Worm (Caenorhabditis elegans) whole organism, dauer: Measurements from ENCODE around the gene F20D6.15.

Experiments used
- unc-62 ChIP-seq: sonication (generic microtip); optimal IDR thresholded peaks from 2 replicates; lab custom pipeline; 2017; ENCODE audit warnings: missing biosample characterization, missing genetic modification reagents, missing genetic modification characterization

Gene F20D6.15

ce11 chrV:8188421-8188820 is at the start of gene F20D6.15:
Gene F20D6.15, minus strand, starts transcription at chrV:8188467.
- TF ChIP-seq unc-62 (GFP tag; lab: Kevin White, UChicago) = no peak

- no peak for TF ChIP-seq unc-62 (GFP tag; lab: Kevin White, UChicago)
Measured at ce11 chrV:8235331-8235730, 47.1 kb upstream of the F20D6.15 start.

- no peak for TF ChIP-seq unc-62 (GFP tag; lab: Kevin White, UChicago)
Measured at ce11 chrV:8230056-8230455, 41.8 kb upstream of the F20D6.15 start.

- no peak for TF ChIP-seq unc-62 (GFP tag; lab: Kevin White, UChicago)
Measured at ce11 chrV:8228712-8229119, 40.4 kb upstream of the F20D6.15 start.

- TF ChIP-seq unc-62 (GFP tag; lab: Kevin White, UChicago) = no peak
Measured at ce11 chrV:8226812-8227211, 38.5 kb upstream of the F20D6.15 start, which contains the start of gene K07C11.10. Gene K07C11.10, minus strand, starts transcription at chrV:8226912.

ce11 chrV:8224634-8225033 is 36.4 kb upstream of the F20D6.15 start, which contains the start of gene pax-1:
Gene pax-1, plus strand, starts transcription at chrV:8224934.
- TF ChIP-seq unc-62 (GFP tag; lab: Kevin White, UChicago) = no peak

ce11 chrV:8223417-8223816 is 35.1 kb upstream of the F20D6.15 start:
- TF ChIP-seq unc-62 (GFP tag; lab: Kevin White, UChicago) = no peak

ce11 chrV:8221083-8221538 is 32.8 kb upstream of the F20D6.15 start, which contains the start of the genes cogc-6 and air-1:
Gene cogc-6, minus strand, starts transcription at chrV:8221316.
Gene air-1, plus strand, starts transcription at chrV:8221488.
- TF ChIP-seq unc-62 (GFP tag; lab: Kevin White, UChicago) = no peak

- TF ChIP-seq unc-62 (GFP tag; lab: Kevin White, UChicago) = no peak
Measured at ce11 chrV:8219550-8219949, 31.3 kb upstream of the F20D6.15 start.

- TF ChIP-seq unc-62 (GFP tag; lab: Kevin White, UChicago) = no peak
Measured at ce11 chrV:8217661-8218265, 29.5 kb upstream of the F20D6.15 start, which contains the start of gene K07C11.8. Gene K07C11.8, minus strand, starts transcription at chrV:8217884.

ce11 chrV:8217118-8217517 is 28.9 kb upstream of the F20D6.15 start:
- TF ChIP-seq unc-62 (GFP tag; lab: Kevin White, UChicago) = no peak

ce11 chrV:8215158-8215557 is 26.9 kb upstream of the F20D6.15 start:
- TF ChIP-seq unc-62 (GFP tag; lab: Kevin White, UChicago) = no peak

- no peak for TF ChIP-seq unc-62 (GFP tag; lab: Kevin White, UChicago)
Measured at ce11 chrV:8213868-8214267, 25.6 kb upstream of the F20D6.15 start, which contains the start of gene K07C11.7. Gene K07C11.7, minus strand, starts transcription at chrV:8213968.

- no peak for TF ChIP-seq unc-62 (GFP tag; lab: Kevin White, UChicago)
Measured at ce11 chrV:8212816-8213215, 24.5 kb upstream of the F20D6.15 start.

ce11 chrV:8211993-8212392 is 23.7 kb upstream of the F20D6.15 start:
- no peak for TF ChIP-seq unc-62 (GFP tag; lab: Kevin White, UChicago)

- TF ChIP-seq unc-62 (GFP tag; lab: Kevin White, UChicago) = no peak
Measured at ce11 chrV:8210527-8210926, 22.3 kb upstream of the F20D6.15 start.

- TF ChIP-seq unc-62 (GFP tag; lab: Kevin White, UChicago) = no peak
Measured at ce11 chrV:8206931-8207330, 18.7 kb upstream of the F20D6.15 start, which contains the start of gene timp-1. Gene timp-1, plus strand, starts transcription at chrV:8207235.
